Worm (Caenorhabditis elegans) whole organism, L1 larva: Measurements from ENCODE around the gene sdz-21.

Experiments used
- C34B4.2 ChIP-seq: sonication (generic microtip); optimal IDR thresholded peaks from 2 replicates; lab custom pipeline; 2017; ENCODE audit warnings: mild to moderate bottlenecking, missing genetic modification characterization, missing compliant biosample characterization
- F16B12.6 ChIP-seq: fragments of 150-350 bp; optimal IDR thresholded peaks from 2 replicates; lab custom pipeline; 2014; ENCODE audit warnings: missing biosample characterization, missing genetic modification characterization
- Y116A8C.19 ChIP-seq: sonication (generic microtip); optimal IDR thresholded peaks from 2 replicates; lab custom pipeline; 2016; ENCODE audit warnings: missing compliant biosample characterization, missing genetic modification characterization, borderline replicate concordance
- aha-1 ChIP-seq: fragments of 150-350 bp; optimal IDR thresholded peaks from 2 replicates; lab custom pipeline; 2014; ENCODE audit warnings: missing biosample characterization, missing genetic modification characterization
- ceh-8 ChIP-seq: fragments of 200-800 bp; sonication (Bioruptor generic); optimal IDR thresholded peaks from 2 replicates; lab custom pipeline; 2018; ENCODE audit warnings: mild to moderate bottlenecking, missing genetic modification characterization, moderate library complexity, missing compliant biosample characterization
- ceh-82 ChIP-seq, 3 experiments: fragments of 150-350 bp in 1 of 3; sonication (generic microtip) in 2 of 3; optimal IDR thresholded peaks; 2 replicates each; lab custom pipeline; 2014 to 2017; ENCODE audit warnings: missing biosample characterization in 3 of 3, missing genetic modification characterization in 3 of 3
- ceh-88 ChIP-seq: fragments of 200-800 bp; sonication (Bioruptor generic); IDR thresholded peaks from 2 replicates; pipeline ENCODE4 v1.3.6; 2022; ENCODE audit warnings: missing genetic modification characterization, missing compliant biosample characterization
- ceh-90 ChIP-seq: sonication (generic microtip); optimal IDR thresholded peaks from 2 replicates; lab custom pipeline; 2016; ENCODE audit warnings: missing genetic modification characterization, missing compliant biosample characterization
- ces-1 ChIP-seq: fragments of 150-350 bp; optimal IDR thresholded peaks from 2 replicates; lab custom pipeline; 2014; ENCODE audit warnings: missing biosample characterization, missing genetic modification reagents, missing genetic modification characterization
- dpl-1 ChIP-seq, 3 experiments: fragments of 150-350 bp in 2 of 3; sonication (generic microtip) in 1 of 3; optimal IDR thresholded peaks; 2 replicates each; lab custom pipeline; 2014 to 2017; ENCODE audit warnings: missing biosample characterization in 3 of 3, missing genetic modification characterization in 3 of 3, missing genetic modification reagents in 3 of 3
- dsc-1 ChIP-seq: sonication (generic microtip); optimal IDR thresholded peaks from 2 replicates; lab custom pipeline; 2016; ENCODE audit warnings: mild to moderate bottlenecking, missing genetic modification characterization, missing compliant biosample characterization
- efl-1 ChIP-seq, 4 experiments: fragments of 150-350 bp; optimal IDR thresholded peaks in 3 of 4; peaks in 1 of 4; 1 replicate in 1 of 4; 2 replicates in 3 of 4; lab custom pipeline; 2014; ENCODE audit warnings: missing biosample characterization in 2 of 4, missing genetic modification characterization in 2 of 4, missing genetic modification reagents in 2 of 4
- elt-2 ChIP-seq: sonication (generic microtip); optimal IDR thresholded peaks from 2 replicates; lab custom pipeline; 2016; ENCODE audit warnings: missing genetic modification characterization, mild to moderate bottlenecking, inconsistent platforms, missing compliant biosample characterization, missing genetic modification reagents
- fkh-10 ChIP-seq: sonication (generic microtip); optimal IDR thresholded peaks from 2 replicates; lab custom pipeline; 2017; ENCODE audit warnings: missing biosample characterization, missing genetic modification reagents, missing genetic modification characterization
- hlh-4 ChIP-seq: sonication (generic microtip); optimal IDR thresholded peaks from 2 replicates; lab custom pipeline; 2016; ENCODE audit warnings: mild to moderate bottlenecking, missing genetic modification characterization, missing compliant biosample characterization
- isw-1 ChIP-seq: fragments of 200-800 bp; sonication (Bioruptor generic); IDR thresholded peaks from 2 replicates; pipeline ENCODE4 v1.3.6; 2022; ENCODE audit warnings: missing genetic modification characterization, missing compliant biosample characterization
- lin-14 ChIP-seq: fragments of 200-800 bp; sonication (Bioruptor generic); optimal IDR thresholded peaks from 2 replicates; lab custom pipeline; 2018; ENCODE audit warnings: mild to moderate bottlenecking, missing genetic modification characterization, moderate library complexity, missing compliant biosample characterization
- lin-39 ChIP-seq: fragments of 150-350 bp; optimal IDR thresholded peaks from 2 replicates; lab custom pipeline; 2014; ENCODE audit warnings: missing biosample characterization, missing genetic modification reagents, missing genetic modification characterization
- lir-3 ChIP-seq: sonication (generic microtip); optimal IDR thresholded peaks from 2 replicates; lab custom pipeline; 2016; ENCODE audit warnings: mild to moderate bottlenecking, missing genetic modification characterization, moderate library complexity, missing compliant biosample characterization; ENCODE audit not compliant: poor library complexity
- mef-2 ChIP-seq: fragments of 150-350 bp; optimal IDR thresholded peaks from 2 replicates; lab custom pipeline; 2014; ENCODE audit warnings: missing biosample characterization, missing genetic modification characterization
- nhr-20 ChIP-seq: sonication (generic microtip); optimal IDR thresholded peaks from 2 replicates; lab custom pipeline; 2016; ENCODE audit warnings: mild to moderate bottlenecking, missing genetic modification characterization, missing compliant biosample characterization
- nhr-47 ChIP-seq: sonication (generic microtip); optimal IDR thresholded peaks from 2 replicates; lab custom pipeline; 2016; ENCODE audit warnings: mild to moderate bottlenecking, missing genetic modification characterization, moderate library complexity, missing compliant biosample characterization
- nhr-71 ChIP-seq: sonication (generic microtip); optimal IDR thresholded peaks from 2 replicates; lab custom pipeline; 2016; ENCODE audit warnings: mild to moderate bottlenecking, missing genetic modification characterization, moderate library complexity, missing compliant biosample characterization
- nhr-76 ChIP-seq: sonication (generic microtip); optimal IDR thresholded peaks from 2 replicates; lab custom pipeline; 2017; ENCODE audit warnings: missing biosample characterization, missing genetic modification characterization
- nhr-77 ChIP-seq: fragments of 150-350 bp; optimal IDR thresholded peaks from 2 replicates; lab custom pipeline; 2014; ENCODE audit warnings: missing biosample characterization, missing genetic modification characterization
- nhr-85 ChIP-seq: sonication (generic microtip); peaks from one replicate; lab custom pipeline; 2016; ENCODE audit warnings: missing genetic modification characterization, inconsistent platforms, missing compliant biosample characterization
- nhr-90 ChIP-seq: sonication (generic microtip); optimal IDR thresholded peaks from 2 replicates; lab custom pipeline; 2016; ENCODE audit warnings: mild to moderate bottlenecking, missing genetic modification characterization, missing compliant biosample characterization; ENCODE audit not compliant: poor library complexity
- pag-3 ChIP-seq: sonication (generic microtip); optimal IDR thresholded peaks from 2 replicates; lab custom pipeline; 2017; ENCODE audit warnings: missing genetic modification characterization, mild to moderate bottlenecking, missing compliant biosample characterization, antibody characterized with exemption, borderline replicate concordance; ENCODE audit not compliant: insufficient read depth
- snpc-4 ChIP-seq: fragments of 150-350 bp; optimal IDR thresholded peaks from 2 replicates; lab custom pipeline; 2014; ENCODE audit warnings: missing biosample characterization, missing genetic modification characterization
- sox-4 ChIP-seq: sonication (generic microtip); optimal IDR thresholded peaks from 2 replicates; lab custom pipeline; 2016; ENCODE audit warnings: missing genetic modification characterization, missing compliant biosample characterization
- swsn-7 ChIP-seq: sonication (generic microtip); optimal IDR thresholded peaks from 2 replicates; lab custom pipeline; 2016; ENCODE audit warnings: missing genetic modification characterization, missing compliant biosample characterization
- tbx-2 ChIP-seq: sonication (generic microtip); optimal IDR thresholded peaks from 2 replicates; lab custom pipeline; 2016; ENCODE audit warnings: missing genetic modification characterization, missing compliant biosample characterization
- unc-130 ChIP-seq: fragments of 150-350 bp; optimal IDR thresholded peaks from 2 replicates; lab custom pipeline; 2017; ENCODE audit warnings: missing biosample characterization, missing genetic modification characterization, inconsistent platforms
- unc-30 ChIP-seq: sonication (generic microtip); optimal IDR thresholded peaks from 2 replicates; lab custom pipeline; 2017; ENCODE audit warnings: missing biosample characterization, missing genetic modification characterization
- unc-86 ChIP-seq: sonication (generic microtip); optimal IDR thresholded peaks from 2 replicates; lab custom pipeline; 2016; ENCODE audit warnings: missing genetic modification characterization, missing compliant biosample characterization
- unc-98 ChIP-seq: fragments of 200-800 bp; sonication (Bioruptor generic); IDR thresholded peaks from 2 replicates; pipeline ENCODE4 v1.3.6; 2022; ENCODE audit warnings: missing genetic modification characterization, missing compliant biosample characterization
- xbp-1 ChIP-seq: sonication (generic microtip); optimal IDR thresholded peaks from 2 replicates; lab custom pipeline; 2016; ENCODE audit warnings: missing genetic modification characterization, missing compliant biosample characterization
- zag-1 ChIP-seq: fragments of 150-350 bp; optimal IDR thresholded peaks from 2 replicates; lab custom pipeline; 2014; ENCODE audit warnings: missing biosample characterization, missing genetic modification characterization
- zip-4 ChIP-seq: fragments of 200-800 bp; sonication (Bioruptor generic); optimal IDR thresholded peaks from 2 replicates; lab custom pipeline; 2018; ENCODE audit warnings: mild to moderate bottlenecking, missing genetic modification characterization, moderate library complexity, missing compliant biosample characterization
- ztf-4 ChIP-seq: fragments of 150-350 bp; optimal IDR thresholded peaks from 2 replicates; lab custom pipeline; 2014; ENCODE audit warnings: missing biosample characterization, missing genetic modification characterization

The sdz-21 gene

ce11 chrIII:5678935-5679334 is 22.1 kb upstream of the sdz-21 start, which contains the start of the genes ska-3 and rps-12 (continued):
- TF ChIP-seq fkh-10 (GFP tag; lab: Kevin White, UChicago) (peak; percentile 99), lin-39 (peak; percentile 97), F16B12.6 (tag; lab: Kevin White, UChicago) (peak; percentile 76), nhr-76 (tag; lab: Kevin White, UChicago) (peak; percentile 82)

ce11 chrIII:5677790-5678189 is 20.9 kb upstream of the sdz-21 start, which contains the start of gene F54E7.9:
Gene F54E7.9 (minus strand): TSS chrIII:5677890.
- no peak for TF ChIP-seq tbx-2 (tag; lab: Kevin White, UChicago)
- no peak for TF ChIP-seq xbp-1 (tag; lab: Kevin White, UChicago)
- no peak for TF ChIP-seq efl-1 (optimal IDR thresholded peaks at IDR 0.05; lab: Kevin White, UChicago)
- TF ChIP-seq efl-1 (GFP tag; optimal IDR thresholded peaks at IDR 0.05 in 1 of 2; lab: Kevin White, UChicago), result peak in 1 of 2 experiments; percentile 88
- peak; percentile 16 for TF ChIP-seq nhr-85
- TF ChIP-seq mef-2 (tag; lab: Kevin White, UChicago), result no peak
- no peak for TF ChIP-seq dsc-1 (tag; lab: Kevin White, UChicago)
- no peak for TF ChIP-seq unc-130 (tag; lab: Kevin White, UChicago)
- no peak for TF ChIP-seq nhr-47
- TF ChIP-seq swsn-7 (tag; lab: Kevin White, UChicago), result no peak
- TF ChIP-seq ztf-4 (tag; lab: Kevin White, UChicago), result no peak
- TF ChIP-seq, all 84 proteins: peak for 2

- TF ChIP-seq ces-1 (GFP tag; lab: Kevin White, UChicago), result no peak
- TF ChIP-seq efl-1 (optimal IDR thresholded peaks at IDR 0.05; lab: Kevin White, UChicago), result no peak
- TF ChIP-seq efl-1 (GFP tag; optimal IDR thresholded peaks at IDR 0.05 in 1 of 2; lab: Kevin White, UChicago), result peak in 1 of 2 experiments; percentile 58
Observed at ce11 chrIII:5675384-5675984, 18.6 kb upstream of the sdz-21 start.

- TF ChIP-seq pag-3 (tag; lab: Kevin White, UChicago) (no peak), unc-98 (GFP tag; lab: Robert Waterston, UW) (no peak), isw-1 (no peak), ceh-8 (GFP tag; lab: Kevin White, UChicago) (no peak), snpc-4 (no peak), zip-4 (GFP tag; lab: Kevin White, UChicago) (no peak), xbp-1 (tag; lab: Kevin White, UChicago) (no peak), nhr-90 (tag; lab: Kevin White, UChicago) (no peak)
Observed at ce11 chrIII:5674196-5674595, 17.4 kb upstream of the sdz-21 start.

ce11 chrIII:5667952-5668489 is 11.2 kb upstream of the sdz-21 start:
- TF ChIP-seq dpl-1 (GFP tag; optimal IDR thresholded peaks at IDR 0.05; lab: Kevin White, UChicago) (peak in 2 of 3 experiments; percentile 15 to 16), efl-1 (optimal IDR thresholded peaks at IDR 0.05; lab: Kevin White, UChicago) (peak; percentile 38 to 44), efl-1 (GFP tag; optimal IDR thresholded peaks at IDR 0.05 in 1 of 2; lab: Kevin White, UChicago) (peak in 1 of 2 experiments; percentile 71), elt-2 (tag; lab: Kevin White, UChicago) (no peak), fkh-10 (GFP tag; lab: Kevin White, UChicago) (no peak), lin-14 (peak; percentile 86), sox-4 (tag; lab: Kevin White, UChicago) (no peak), ceh-8 (GFP tag; lab: Kevin White, UChicago) (no peak), C34B4.2 (tag; lab: Kevin White, UChicago) (no peak), ceh-90 (tag; lab: Kevin White, UChicago) (no peak), pag-3 (tag; lab: Kevin White, UChicago) (no peak), nhr-20 (tag; lab: Kevin White, UChicago) (peak; percentile 29), swsn-7 (tag; lab: Kevin White, UChicago) (peak; percentile 32), unc-86 (tag; lab: Kevin White, UChicago) (no peak), Y116A8C.19 (tag; lab: Kevin White, UChicago) (no peak), dsc-1 (tag; lab: Kevin White, UChicago) (peak; percentile 78), nhr-85 (peak; percentile 86), nhr-71 (tag; lab: Kevin White, UChicago) (peak; percentile 41), zag-1 (no peak), zip-4 (GFP tag; lab: Kevin White, UChicago) (no peak), ceh-82 (tag; optimal IDR thresholded peaks at IDR 0.05; lab: Kevin White, UChicago) (peak in 2 of 3 experiments; percentile 12 to 15), hlh-4 (tag; lab: Kevin White, UChicago) (no peak), aha-1 (tag; lab: Kevin White, UChicago) (no peak), lir-3 (tag; lab: Kevin White, UChicago) (no peak), ceh-88 (GFP tag; lab: Robert Waterston, UW) (no peak), unc-30 (tag; lab: Kevin White, UChicago) (no peak), nhr-77 (tag; lab: Kevin White, UChicago) (no peak)
